Worm (Caenorhabditis elegans) whole organism, L4/young adult: ENCODE measurements around the gene his-70.

ENCODE experiments used
- dao-5 ChIP-seq: sonication (generic microtip); optimal IDR thresholded peaks from 2 replicates; lab custom pipeline; 2016; ENCODE audit warnings: missing genotype, missing genetic modification characterization, moderate library complexity, missing compliant biosample characterization
- him-1 ChIP-seq: sonication (generic microtip); optimal IDR thresholded peaks from 2 replicates; lab custom pipeline; 2016; ENCODE audit warnings: missing genotype, missing genetic modification reagents, missing genetic modification characterization, missing compliant biosample characterization

DNA sequence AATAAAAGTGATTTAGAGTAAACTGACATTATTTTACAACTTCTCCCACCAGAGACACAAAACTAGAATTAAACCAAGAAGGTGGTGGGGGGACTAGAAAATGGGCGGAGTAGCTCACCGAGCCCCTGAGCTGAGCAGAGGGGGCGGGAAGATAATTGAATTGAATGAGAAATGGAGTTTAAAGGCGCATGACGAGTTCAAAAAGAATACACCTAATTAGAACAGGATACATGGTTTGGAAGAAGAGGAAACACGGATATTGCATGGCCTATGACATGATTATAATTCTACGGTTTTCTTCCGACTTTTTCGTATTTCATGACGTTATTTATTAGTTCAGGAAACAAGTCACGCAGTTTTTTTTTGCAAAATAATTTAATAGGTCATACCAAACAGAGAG, 31.9 kb downstream of the his-70 start, which contains the start of gene T02C12.5:
- TF ChIP-seq dao-5 (tag; lab: Kevin White, UChicago) = no peak
- no peak for TF ChIP-seq him-1 (tag; lab: Kevin White, UChicago)
